Worm (Caenorhabditis elegans) whole organism, late embryonic: ENCODE results near the gene cyp-33B1.

Experiments
- ahr-1 ChIP-seq: sonication (generic microtip); optimal IDR thresholded peaks from 2 replicates; lab custom pipeline; 2016; ENCODE audit warnings: missing genetic modification characterization, missing compliant biosample characterization
- nfya-1 ChIP-seq: sonication (generic microtip); optimal IDR thresholded peaks from 2 replicates; lab custom pipeline; 2017; ENCODE audit warnings: missing genetic modification characterization, mild to moderate bottlenecking, missing compliant biosample characterization, antibody characterized with exemption, moderate library complexity
- pag-3 ChIP-seq: sonication (generic microtip); optimal IDR thresholded peaks from 2 replicates; lab custom pipeline; 2016; ENCODE audit warnings: missing compliant biosample characterization, missing genetic modification characterization, borderline replicate concordance

- no peak for TF ChIP-seq ahr-1 (tag; lab: Kevin White, UChicago)
- no peak for TF ChIP-seq nfya-1
- no peak for TF ChIP-seq pag-3 (tag; lab: Kevin White, UChicago)
Observed at ce11 chrV:9082350-9082749, 41.2 kb downstream of the cyp-33B1 start.
